Worm (Caenorhabditis elegans): ENCODE measurements around the gene acr-7.

ce11 chrII:7884898-7885297, 35.3 kb upstream of the acr-7 start:
- TF ChIP-seq fkh-10 (GFP tag; optimal IDR thresholded peaks at IDR 0.05), result no peak
- TF ChIP-seq tbx-2 (tag; optimal IDR thresholded peaks at IDR 0.05), result no peak
- no peak for TF ChIP-seq ama-1 (optimal IDR thresholded peaks at IDR 0.05)
